Worm (Caenorhabditis elegans): Measurements from ENCODE around the gene fkh-6.

fkh-6 gene

DNA sequence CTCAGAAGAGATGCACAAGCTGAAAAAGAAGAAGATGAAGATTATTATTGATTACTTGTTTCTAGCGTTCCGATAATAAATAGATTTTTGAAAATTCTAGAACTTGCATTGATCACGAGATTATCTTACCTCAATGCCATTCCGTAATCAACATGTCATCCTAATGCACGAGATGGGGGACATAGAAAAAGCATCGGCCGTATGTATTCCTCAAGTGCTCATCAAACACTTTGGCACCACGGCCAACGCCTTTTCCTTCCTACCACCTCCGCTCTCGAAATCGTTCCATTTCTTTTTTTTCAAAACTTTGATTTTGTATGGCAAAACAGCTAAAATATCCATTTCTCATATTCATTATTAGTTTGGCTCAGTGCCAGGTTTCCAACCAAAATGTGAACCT is 24.4 kb downstream of the fkh-6 start, which contains the start of gene lat-2:
Gene lat-2 (plus strand): TSS at position 301 of the 400 bp plus-strand sequence.
- TF ChIP-seq elt-3 (tag; optimal IDR thresholded peaks at IDR 0.05) (no peak), sma-9 (GFP tag; optimal IDR thresholded peaks at IDR 0.05) (no peak), sma-9 (tag; optimal IDR thresholded peaks at IDR 0.05) (no peak), mbf-1 (tag; optimal IDR thresholded peaks at IDR 0.05) (no peak), unc-55 (GFP tag; optimal IDR thresholded peaks at IDR 0.05) (no peak), nhr-237 (tag; optimal IDR thresholded peaks at IDR 0.05) (no peak), mab-5 (tag; optimal IDR thresholded peaks at IDR 0.05) (no peak), F13H6.1 (tag; optimal IDR thresholded peaks at IDR 0.05) (no peak), R02D3.7 (tag; optimal IDR thresholded peaks at IDR 0.05) (no peak), C34F6.9 (tag; optimal IDR thresholded peaks at IDR 0.05) (no peak), alr-1 (tag; optimal IDR thresholded peaks at IDR 0.05) (no peak), ceh-82 (tag; optimal IDR thresholded peaks at IDR 0.05) (no peak), unc-62 (GFP tag; optimal IDR thresholded peaks at IDR 0.05) (no peak), elt-1 (tag; optimal IDR thresholded peaks at IDR 0.05) (no peak)

DNA sequence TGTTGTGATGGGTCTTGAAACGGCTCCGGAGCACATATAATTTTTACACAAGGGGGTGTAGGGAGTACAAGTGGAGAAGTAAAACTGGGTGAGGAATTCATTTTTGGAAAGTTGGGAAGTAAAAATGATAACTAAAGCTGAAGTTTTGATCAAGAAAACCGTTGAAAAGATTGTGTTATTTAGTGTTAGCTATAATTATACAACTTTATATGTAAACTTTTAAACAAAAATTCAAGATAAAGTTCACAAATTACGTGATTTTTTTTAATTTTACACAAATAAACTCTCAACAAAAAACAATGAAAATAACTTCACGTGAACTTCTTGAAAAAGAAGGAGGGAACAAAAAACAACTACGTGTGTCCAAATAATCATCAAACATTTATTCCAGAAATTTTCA is 28.0 kb downstream of the fkh-6 start, which contains the start of the genes H20J04.7 and H20J04.1:
Gene H20J04.7 (minus strand): TSS at position 101 of the 400 bp plus-strand sequence.
Gene H20J04.1 (plus strand): TSS at position 397 of the 400 bp plus-strand sequence.
- TF ChIP-seq nhr-77 (tag; optimal IDR thresholded peaks at IDR 0.05) (no peak), nhr-21 (tag; optimal IDR thresholded peaks at IDR 0.05) (no peak), blmp-1 (tag; optimal IDR thresholded peaks at IDR 0.05; ENCODE audit: insufficient read depth) (no peak), nhr-23 (tag; optimal IDR thresholded peaks at IDR 0.05) (no peak), fos-1 (tag; optimal IDR thresholded peaks at IDR 0.05) (no peak), dmd-4 (tag; optimal IDR thresholded peaks at IDR 0.05) (no peak), alr-1 (tag; optimal IDR thresholded peaks at IDR 0.05) (no peak), nhr-6 (tag; optimal IDR thresholded peaks at IDR 0.05) (no peak)

DNA sequence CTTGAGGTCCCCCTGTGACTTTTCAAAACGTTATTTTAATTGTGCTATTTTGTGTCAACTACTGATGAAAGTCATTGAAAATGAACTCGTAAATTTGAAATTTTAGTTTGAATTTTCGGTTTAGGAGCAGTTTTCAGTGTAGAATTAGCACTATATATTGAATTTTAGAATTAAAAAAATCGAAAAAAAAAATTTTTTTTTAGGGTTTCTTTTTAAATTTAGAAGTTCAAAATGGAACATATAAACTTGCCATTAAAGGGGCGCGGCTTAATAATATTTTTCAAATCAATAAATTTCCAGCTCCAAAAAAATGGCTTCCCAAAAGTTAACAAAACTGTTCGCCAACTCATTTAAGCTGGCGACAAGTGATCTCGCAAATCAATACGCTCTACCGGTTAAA is 32.3 kb downstream of the fkh-6 start, which contains the start of gene H20J04.9:
Gene H20J04.9 (plus strand): TSS at position 301 of the 400 bp plus-strand sequence.
- TF ChIP-seq C34F6.9 (tag; optimal IDR thresholded peaks at IDR 0.05) (no peak), mbf-1 (tag; optimal IDR thresholded peaks at IDR 0.05) (no peak), ztf-1 (GFP tag; conservative IDR thresholded peaks at IDR 0.05) (no peak), ZK546.5 (tag; optimal IDR thresholded peaks at IDR 0.05) (no peak), elt-3 (tag; optimal IDR thresholded peaks at IDR 0.05) (no peak), nhr-77 (tag; optimal IDR thresholded peaks at IDR 0.05) (no peak), lin-11 (tag; optimal IDR thresholded peaks at IDR 0.05) (no peak), ztf-11 (tag; optimal IDR thresholded peaks at IDR 0.05) (no peak), elt-1 (tag; optimal IDR thresholded peaks at IDR 0.05) (no peak), lin-39 (tag; optimal IDR thresholded peaks at IDR 0.05) (no peak), nhr-21 (tag; optimal IDR thresholded peaks at IDR 0.05) (no peak), mab-5 (tag; optimal IDR thresholded peaks at IDR 0.05) (no peak), skn-1 (tag; optimal IDR thresholded peaks at IDR 0.05) (no peak), unc-55 (GFP tag; optimal IDR thresholded peaks at IDR 0.05) (no peak)

DNA sequence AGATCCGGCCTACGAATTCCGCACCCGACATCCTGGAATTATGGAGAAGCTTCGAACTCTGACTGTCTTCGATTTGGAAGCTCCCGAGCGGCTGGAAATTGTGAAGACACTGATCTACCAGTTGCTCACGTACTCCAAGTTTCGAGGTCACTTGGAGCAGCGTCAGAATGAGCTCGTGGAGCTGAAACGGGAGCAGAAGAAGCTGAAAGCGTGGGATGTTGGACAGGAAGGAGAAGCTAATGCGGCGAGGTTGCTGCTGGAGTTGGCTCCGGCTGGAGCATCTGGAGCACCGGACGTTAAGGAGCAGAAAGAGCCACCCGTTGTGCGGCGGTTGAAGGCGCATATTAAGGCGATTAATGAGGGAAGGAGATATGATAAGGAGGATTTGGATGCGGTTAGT is 38.9 kb downstream of the fkh-6 start:
- TF ChIP-seq ztf-1 (GFP tag; conservative IDR thresholded peaks at IDR 0.05) (no peak), lin-39 (tag; optimal IDR thresholded peaks at IDR 0.05) (no peak), mab-5 (tag; optimal IDR thresholded peaks at IDR 0.05) (no peak)

DNA sequence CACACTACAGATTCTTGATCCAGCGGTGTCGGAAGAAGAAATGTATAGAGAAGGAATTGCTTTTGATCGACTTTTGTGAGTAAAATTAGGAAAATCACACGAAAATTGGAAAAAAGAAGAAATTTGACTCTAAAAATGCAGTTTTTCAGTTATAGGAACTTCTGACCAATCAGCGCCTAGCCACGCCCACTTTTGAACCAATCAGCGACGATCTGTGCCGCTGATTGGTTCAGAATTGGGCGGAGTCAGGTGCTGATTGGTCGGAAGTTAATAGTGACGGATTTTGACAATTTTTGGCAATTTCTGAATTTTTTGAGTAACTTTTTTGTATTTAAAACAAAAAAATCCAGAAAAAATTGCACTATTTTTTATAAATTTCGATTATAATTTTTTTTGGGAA is 41.7 kb downstream of the fkh-6 start:
- TF ChIP-seq unc-39 (tag; optimal IDR thresholded peaks at IDR 0.05) (no peak), lin-39 (tag; optimal IDR thresholded peaks at IDR 0.05) (no peak)

- no peak for TF ChIP-seq dmd-4 (tag; optimal IDR thresholded peaks at IDR 0.05)
- TF ChIP-seq ZK546.5 (tag; optimal IDR thresholded peaks at IDR 0.05): no peak
- TF ChIP-seq fos-1 (tag; optimal IDR thresholded peaks at IDR 0.05): no peak
- TF ChIP-seq elt-1 (tag; optimal IDR thresholded peaks at IDR 0.05): no peak
- TF ChIP-seq ztf-11 (tag; optimal IDR thresholded peaks at IDR 0.05): no peak
These were observed 43.3 kb downstream of the fkh-6 start, which contains the start of gene athp-2 for ce11 chrII:4339882-4340281. Gene athp-2 (plus strand): TSS chrII:4340182.

DNA sequence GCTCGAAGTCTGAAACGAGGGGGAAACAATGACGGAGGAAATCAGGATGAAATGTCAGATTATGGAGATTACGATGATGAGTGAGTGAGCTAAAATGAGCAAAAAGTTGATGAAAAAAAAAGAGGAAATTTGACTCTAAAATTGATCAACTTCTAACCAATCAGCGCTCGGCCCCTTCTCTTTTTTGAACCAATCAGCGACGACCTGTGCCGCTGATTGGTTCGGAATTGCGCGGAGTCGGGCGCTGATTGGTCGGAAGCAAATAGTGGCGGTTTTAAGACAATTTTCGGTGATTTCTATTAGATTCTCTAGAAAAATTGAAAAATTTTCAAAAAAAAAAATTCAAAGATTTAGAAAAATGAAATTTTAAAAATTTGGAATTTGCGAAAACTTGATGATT is 45.5 kb downstream of the fkh-6 start:
- TF ChIP-seq unc-55 (GFP tag; optimal IDR thresholded peaks at IDR 0.05): no peak
- TF ChIP-seq lin-39 (tag; optimal IDR thresholded peaks at IDR 0.05): no peak
- TF ChIP-seq nhr-10 (tag; optimal IDR thresholded peaks at IDR 0.05): no peak
- no peak for TF ChIP-seq ceh-16 (tag; optimal IDR thresholded peaks at IDR 0.05)
- TF ChIP-seq C34F6.9 (tag; optimal IDR thresholded peaks at IDR 0.05): no peak
- TF ChIP-seq aly-2 (tag; optimal IDR thresholded peaks at IDR 0.05): no peak
- TF ChIP-seq unc-62 (GFP tag; optimal IDR thresholded peaks at IDR 0.05): no peak
- no peak for TF ChIP-seq ztf-4 (tag; optimal IDR thresholded peaks at IDR 0.05)
- no peak for TF ChIP-seq R02D3.7 (tag; optimal IDR thresholded peaks at IDR 0.05)
- TF ChIP-seq alr-1 (tag; optimal IDR thresholded peaks at IDR 0.05): no peak
- TF ChIP-seq gmeb-1 (tag; optimal IDR thresholded peaks at IDR 0.05): no peak
- no peak for TF ChIP-seq sma-3 (GFP tag; optimal IDR thresholded peaks at IDR 0.05)
- TF ChIP-seq fos-1 (tag; optimal IDR thresholded peaks at IDR 0.05): no peak
- TF ChIP-seq nhr-6 (tag; optimal IDR thresholded peaks at IDR 0.05): no peak

All from whole organism, L2 larva.